Worm (Caenorhabditis elegans) whole organism, mixed stage, embryonic: Measurements from ENCODE around the gene lag-2.

Source experiments
- M03D4.4 ChIP-seq: sonication (generic microtip); optimal IDR thresholded peaks from 2 replicates; lab custom pipeline; 2017; ENCODE audit warnings: mild to moderate bottlenecking, missing genetic modification characterization, missing compliant biosample characterization
- bed-3 ChIP-seq: fragments of 200-800 bp; sonication (Bioruptor generic); optimal IDR thresholded peaks from 3 replicates; lab custom pipeline; 2018; ENCODE audit warnings: mild to moderate bottlenecking, missing genetic modification characterization, moderate library complexity, missing compliant biosample characterization
- blmp-1 ChIP-seq: fragments of 150-350 bp; optimal IDR thresholded peaks from 2 replicates; lab custom pipeline; 2014; ENCODE audit warnings: missing biosample characterization, missing genetic modification characterization
- ceh-39 ChIP-seq: fragments of 150-350 bp; optimal IDR thresholded peaks from 2 replicates; lab custom pipeline; 2014; ENCODE audit warnings: missing biosample characterization, missing genetic modification characterization
- ceh-43 ChIP-seq: fragments of 200-800 bp; sonication (Bioruptor generic); optimal IDR thresholded peaks from 2 replicates; lab custom pipeline; 2018; ENCODE audit warnings: mild to moderate bottlenecking, missing genetic modification characterization, moderate library complexity, missing compliant biosample characterization
- ceh-83 ChIP-seq: fragments of 200-800 bp; sonication (Bioruptor generic); optimal IDR thresholded peaks from 2 replicates; lab custom pipeline; 2018; ENCODE audit warnings: mild to moderate bottlenecking, missing genetic modification characterization, missing compliant biosample characterization
- cnd-1 ChIP-seq: fragments of 200-800 bp; sonication (Bioruptor generic); optimal IDR thresholded peaks from 2 replicates; lab custom pipeline; 2018; ENCODE audit warnings: mild to moderate bottlenecking, missing genetic modification characterization, missing compliant biosample characterization
- drap-1 ChIP-seq: fragments of 200-800 bp; sonication (Bioruptor generic); optimal IDR thresholded peaks from 3 replicates; lab custom pipeline; 2018; ENCODE audit warnings: mild to moderate bottlenecking, missing genetic modification characterization, missing compliant biosample characterization
- elt-1 ChIP-seq: sonication (generic microtip); optimal IDR thresholded peaks from 2 replicates; lab custom pipeline; 2017; ENCODE audit warnings: missing genetic modification characterization, mild to moderate bottlenecking, missing compliant biosample characterization, antibody characterized with exemption, moderate library complexity, borderline replicate concordance; ENCODE audit not compliant: insufficient read depth
- elt-3 ChIP-seq: fragments of 150-350 bp; optimal IDR thresholded peaks from 2 replicates; lab custom pipeline; 2014; ENCODE audit warnings: missing biosample characterization, missing genetic modification characterization
- flh-1 ChIP-seq: fragments of 200-800 bp; sonication (Bioruptor generic); optimal IDR thresholded peaks from 2 replicates; lab custom pipeline; 2018; ENCODE audit warnings: mild to moderate bottlenecking, missing genetic modification characterization, moderate library complexity, missing compliant biosample characterization
- ham-2 ChIP-seq: fragments of 200-800 bp; sonication (Bioruptor generic); optimal IDR thresholded peaks from 2 replicates; lab custom pipeline; 2018; ENCODE audit warnings: mild to moderate bottlenecking, missing genetic modification characterization, missing compliant biosample characterization
- hlh-1 ChIP-seq: fragments of 150-350 bp; optimal IDR thresholded peaks from 2 replicates; lab custom pipeline; 2014; ENCODE audit warnings: missing biosample characterization, missing genetic modification reagents, missing genetic modification characterization
- lin-13 ChIP-seq: fragments of 150-350 bp; optimal IDR thresholded peaks from 2 replicates; lab custom pipeline; 2014; ENCODE audit warnings: missing biosample characterization, missing genetic modification characterization
- lin-32 ChIP-seq: fragments of 200-800 bp; sonication (Bioruptor generic); optimal IDR thresholded peaks from 2 replicates; lab custom pipeline; 2018; ENCODE audit warnings: mild to moderate bottlenecking, missing genetic modification characterization, missing compliant biosample characterization
- lsy-2 ChIP-seq: fragments of 150-350 bp; optimal IDR thresholded peaks from 2 replicates; lab custom pipeline; 2014; ENCODE audit warnings: missing biosample characterization, missing genetic modification characterization
- mab-5 ChIP-seq: fragments of 150-350 bp; optimal IDR thresholded peaks from 2 replicates; lab custom pipeline; 2014; ENCODE audit warnings: missing biosample characterization, missing genetic modification characterization
- mep-1 ChIP-seq: fragments of 150-350 bp; optimal IDR thresholded peaks from 2 replicates; lab custom pipeline; 2017; ENCODE audit warnings: missing biosample characterization, missing genetic modification reagents, missing genetic modification characterization, inconsistent platforms
- mls-2 ChIP-seq: sonication (generic microtip); optimal IDR thresholded peaks from 2 replicates; lab custom pipeline; 2016; ENCODE audit warnings: mild to moderate bottlenecking, missing genetic modification characterization, moderate library complexity, missing compliant biosample characterization
- nhr-12 ChIP-seq: fragments of 150-350 bp; optimal IDR thresholded peaks from 2 replicates; lab custom pipeline; 2014; ENCODE audit warnings: missing biosample characterization, missing genetic modification characterization
- nhr-237 ChIP-seq: fragments of 150-350 bp; optimal IDR thresholded peaks from 2 replicates; lab custom pipeline; 2014; ENCODE audit warnings: missing biosample characterization, missing genetic modification characterization
- nhr-28 ChIP-seq: fragments of 150-350 bp; optimal IDR thresholded peaks from 2 replicates; lab custom pipeline; 2014; ENCODE audit warnings: missing biosample characterization, missing genetic modification characterization
- nhr-76 ChIP-seq: sonication (generic microtip); optimal IDR thresholded peaks from 2 replicates; lab custom pipeline; 2017; ENCODE audit warnings: missing biosample characterization, missing genetic modification characterization
- pha-4 ChIP-seq: fragments of 150-350 bp; optimal IDR thresholded peaks from 2 replicates; lab custom pipeline; 2018; ENCODE audit warnings: missing biosample characterization, missing genetic modification reagents, missing genetic modification characterization
- sem-2 ChIP-seq: fragments of 200-800 bp; sonication (Bioruptor generic); optimal IDR thresholded peaks from 2 replicates; lab custom pipeline; 2018; ENCODE audit warnings: mild to moderate bottlenecking, missing genetic modification characterization, missing compliant biosample characterization
- sptf-1 ChIP-seq: sonication (generic microtip); optimal IDR thresholded peaks from 2 replicates; lab custom pipeline; 2017; ENCODE audit warnings: mild to moderate bottlenecking, missing genetic modification characterization, moderate library complexity, missing compliant biosample characterization
- tbx-8 ChIP-seq: fragments of 200-800 bp; sonication (Bioruptor generic); optimal IDR thresholded peaks from 2 replicates; lab custom pipeline; 2018; ENCODE audit warnings: mild to moderate bottlenecking, missing genetic modification characterization, moderate library complexity, missing compliant biosample characterization
- unc-120 ChIP-seq: sonication (generic microtip); optimal IDR thresholded peaks from 2 replicates; lab custom pipeline; 2017; ENCODE audit warnings: missing genetic modification characterization, missing compliant biosample characterization; ENCODE audit not compliant: poor library complexity, severe bottlenecking
- unc-62 ChIP-seq: fragments of 150-350 bp; optimal IDR thresholded peaks from 2 replicates; lab custom pipeline; 2014; ENCODE audit warnings: missing biosample characterization, missing genetic modification reagents, missing genetic modification characterization
- zip-8 ChIP-seq: fragments of 150-350 bp; optimal IDR thresholded peaks from 2 replicates; lab custom pipeline; 2014; ENCODE audit warnings: missing biosample characterization, missing genetic modification characterization
- ztf-11 ChIP-seq: fragments of 150-350 bp; optimal IDR thresholded peaks from 2 replicates; lab custom pipeline; 2014; ENCODE audit warnings: missing biosample characterization, missing genetic modification characterization

Gene lag-2

ce11 chrV:3145241-3145640, 42.9 kb upstream of the lag-2 start:
- TF ChIP-seq tbx-8, result no peak

ce11 chrV:3146932-3147331, 41.2 kb upstream of the lag-2 start, which contains the start of gene srab-11:
Gene srab-11 (minus strand): TSS chrV:3147032.
- TF ChIP-seq nhr-28 (tag; lab: Kevin White, UChicago), result no peak
- TF ChIP-seq mab-5, result no peak
- no peak for TF ChIP-seq ceh-83 (GFP tag; lab: Kevin White, UChicago)
- no peak for TF ChIP-seq lin-32 (GFP tag; lab: Kevin White, UChicago)
- no peak for TF ChIP-seq zip-8 (tag; lab: Kevin White, UChicago)
- no peak for TF ChIP-seq flh-1 (GFP tag; lab: Kevin White, UChicago)
- no peak for TF ChIP-seq mep-1 (tag; lab: Kevin White, UChicago)
- TF ChIP-seq mls-2 (tag; lab: Kevin White, UChicago), result no peak
- TF ChIP-seq unc-62, result no peak
- TF ChIP-seq lin-13 (tag; lab: Kevin White, UChicago), result no peak
- no peak for TF ChIP-seq elt-1
- TF ChIP-seq bed-3 (GFP tag; lab: Kevin White, UChicago), result no peak
- no peak for TF ChIP-seq blmp-1 (tag; lab: Kevin White, UChicago)
- TF ChIP-seq ztf-11 (tag; lab: Kevin White, UChicago), result no peak
- no peak for TF ChIP-seq tbx-8
- no peak for TF ChIP-seq ham-2 (GFP tag; lab: Kevin White, UChicago)
- TF ChIP-seq ceh-43 (GFP tag; lab: Kevin White, UChicago), result no peak

- TF ChIP-seq hlh-1 (tag; lab: Kevin White, UChicago), result no peak
- no peak for TF ChIP-seq pha-4 (tag; lab: Kevin White, UChicago)
- no peak for TF ChIP-seq elt-3
- no peak for TF ChIP-seq sptf-1 (tag; lab: Kevin White, UChicago)
- no peak for TF ChIP-seq drap-1 (GFP tag; lab: Kevin White, UChicago)
- no peak for TF ChIP-seq mep-1 (tag; lab: Kevin White, UChicago)
- no peak for TF ChIP-seq M03D4.4 (tag; lab: Kevin White, UChicago)
- TF ChIP-seq elt-1, result no peak
- TF ChIP-seq tbx-8, result no peak
- no peak for TF ChIP-seq nhr-237
- TF ChIP-seq nhr-76, result no peak
- no peak for TF ChIP-seq lin-32 (GFP tag; lab: Kevin White, UChicago)
- TF ChIP-seq mab-5, result no peak
Observed at ce11 chrV:3149910-3150428, 38.2 kb upstream of the lag-2 start.

- no peak for TF ChIP-seq ceh-39 (tag; lab: Kevin White, UChicago)
- no peak for TF ChIP-seq sptf-1 (tag; lab: Kevin White, UChicago)
- TF ChIP-seq mep-1 (tag; lab: Kevin White, UChicago), result no peak
- no peak for TF ChIP-seq blmp-1 (tag; lab: Kevin White, UChicago)
- TF ChIP-seq cnd-1, result no peak
- no peak for TF ChIP-seq zip-8 (tag; lab: Kevin White, UChicago)
- no peak for TF ChIP-seq tbx-8
Observed at ce11 chrV:3151862-3152261, 36.3 kb upstream of the lag-2 start, which contains the start of gene srab-6. Gene srab-6 (minus strand): TSS chrV:3151962.

ce11 chrV:3155072-3155471, 33.1 kb upstream of the lag-2 start, which contains the start of gene srab-7:
Gene srab-7 (minus strand): TSS chrV:3155172.
- TF ChIP-seq tbx-8 (no peak), nhr-12 (no peak), unc-62 (no peak), ztf-11 (tag; lab: Kevin White, UChicago) (no peak), M03D4.4 (tag; lab: Kevin White, UChicago) (no peak), mls-2 (tag; lab: Kevin White, UChicago) (no peak), bed-3 (GFP tag; lab: Kevin White, UChicago) (no peak), nhr-28 (tag; lab: Kevin White, UChicago) (no peak), pha-4 (tag; lab: Kevin White, UChicago) (no peak), drap-1 (GFP tag; lab: Kevin White, UChicago) (no peak), sem-2 (GFP tag; lab: Kevin White, UChicago) (no peak), blmp-1 (tag; lab: Kevin White, UChicago) (no peak), cnd-1 (no peak), sptf-1 (tag; lab: Kevin White, UChicago) (no peak), lsy-2 (no peak), hlh-1 (tag; lab: Kevin White, UChicago) (no peak), flh-1 (GFP tag; lab: Kevin White, UChicago) (no peak), nhr-237 (no peak), zip-8 (tag; lab: Kevin White, UChicago) (no peak), unc-120 (tag; lab: Kevin White, UChicago) (no peak)
